Worm (Caenorhabditis elegans): ENCODE data around the gene rpb-2.

DNA sequence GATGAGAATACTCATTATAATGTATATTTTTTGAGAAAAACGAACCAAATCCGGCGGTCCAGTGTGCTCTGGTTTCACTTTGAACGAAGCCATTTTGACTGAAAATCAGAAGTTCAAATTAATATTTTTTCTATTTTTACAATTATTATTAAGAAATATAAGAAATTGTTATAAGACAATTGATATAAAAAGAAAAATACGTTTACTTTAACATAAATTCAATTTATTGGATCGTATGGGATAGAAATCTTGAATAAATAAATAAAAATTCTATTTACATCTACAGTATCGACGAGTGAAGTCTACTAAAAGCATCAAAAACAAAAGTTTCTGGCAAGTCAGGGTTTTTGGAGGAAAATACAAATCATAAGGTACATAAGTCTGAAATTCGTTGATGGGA lies 20.8 kb downstream of the rpb-2 start, which contains the start of gene C27F2.4:
- TF ChIP-seq fkh-10 (GFP tag; optimal IDR thresholded peaks at IDR 0.05) = no peak
- no peak for TF ChIP-seq npax-4 (tag; optimal IDR thresholded peaks at IDR 0.05)
- TF ChIP-seq elt-4 (tag; optimal IDR thresholded peaks at IDR 0.05) = no peak
- TF ChIP-seq ceh-31 (tag; optimal IDR thresholded peaks at IDR 0.05) = no peak
- TF ChIP-seq lin-11 (tag; optimal IDR thresholded peaks at IDR 0.05) = no peak
- no peak for TF ChIP-seq ceh-9 (tag; optimal IDR thresholded peaks at IDR 0.05)
- no peak for TF ChIP-seq pax-1 (tag; optimal IDR thresholded peaks at IDR 0.05)
- no peak for TF ChIP-seq gmeb-2 (tag; optimal IDR thresholded peaks at IDR 0.05)
- no peak for TF ChIP-seq unc-3 (GFP tag; conservative IDR thresholded peaks at IDR 0.05)
- no peak for TF ChIP-seq unc-3 (tag; optimal IDR thresholded peaks at IDR 0.05)
- TF ChIP-seq F13H6.1 (tag; optimal IDR thresholded peaks at IDR 0.05) = no peak
- no peak for TF ChIP-seq pag-3 (tag; optimal IDR thresholded peaks at IDR 0.05; ENCODE audit: borderline replicate concordance)
- no peak for TF ChIP-seq nhr-11 (tag; optimal IDR thresholded peaks at IDR 0.05)
